Worm (Caenorhabditis elegans) whole organism, late embryonic: ENCODE results near the gene B0454.6.

Experiments used
- K09A11.1 ChIP-seq: sonication (generic microtip); optimal IDR thresholded peaks from 2 replicates; lab custom pipeline; 2017; ENCODE audit warnings: antibody characterized with exemption, mild to moderate bottlenecking, missing genetic modification characterization, missing compliant biosample characterization; ENCODE audit not compliant: insufficient read depth
- T23F11.4 ChIP-seq: fragments of 200-800 bp; sonication (Bioruptor generic); optimal IDR thresholded peaks from 2 replicates; lab custom pipeline; 2018; ENCODE audit warnings: mild to moderate bottlenecking, missing genetic modification characterization, missing compliant biosample characterization
- Y22D7AL.16 ChIP-seq: sonication (generic microtip); optimal IDR thresholded peaks from 2 replicates; lab custom pipeline; 2016; ENCODE audit warnings: missing genetic modification characterization, missing compliant biosample characterization
- ahr-1 ChIP-seq: sonication (generic microtip); optimal IDR thresholded peaks from 2 replicates; lab custom pipeline; 2016; ENCODE audit warnings: missing genetic modification characterization, missing compliant biosample characterization
- ceh-14 ChIP-seq: sonication (generic microtip); optimal IDR thresholded peaks from 2 replicates; lab custom pipeline; 2016; ENCODE audit warnings: missing genotype, missing genetic modification characterization, missing compliant biosample characterization
- ceh-19 ChIP-seq: fragments of 200-800 bp; sonication (Bioruptor generic); optimal IDR thresholded peaks from 2 replicates; lab custom pipeline; 2018; ENCODE audit warnings: mild to moderate bottlenecking, missing genetic modification characterization, missing compliant biosample characterization
- ceh-2 ChIP-seq: sonication (generic microtip); optimal IDR thresholded peaks from 2 replicates; lab custom pipeline; 2016; ENCODE audit warnings: missing genotype, missing genetic modification characterization, missing compliant biosample characterization
- ceh-34 ChIP-seq: sonication (generic microtip); optimal IDR thresholded peaks from 2 replicates; lab custom pipeline; 2016; ENCODE audit warnings: mild to moderate bottlenecking, missing genetic modification characterization, missing compliant biosample characterization
- ceh-48 ChIP-seq: sonication (generic microtip); optimal IDR thresholded peaks from 2 replicates; lab custom pipeline; 2016; ENCODE audit warnings: missing genetic modification characterization, inconsistent platforms, missing compliant biosample characterization
- ceh-6 ChIP-seq: fragments of 200-800 bp; sonication (Bioruptor generic); optimal IDR thresholded peaks from 2 replicates; lab custom pipeline; 2018; ENCODE audit warnings: mild to moderate bottlenecking, missing genetic modification characterization, missing compliant biosample characterization
- ceh-9 ChIP-seq: sonication (generic microtip); optimal IDR thresholded peaks from 2 replicates; lab custom pipeline; 2016; ENCODE audit warnings: mild to moderate bottlenecking, missing genetic modification characterization, inconsistent platforms, missing compliant biosample characterization
- che-1 ChIP-seq: sonication (generic microtip); optimal IDR thresholded peaks from 2 replicates; lab custom pipeline; 2016; ENCODE audit warnings: mild to moderate bottlenecking, missing genetic modification characterization, missing compliant biosample characterization
- dmd-4 ChIP-seq: sonication (generic microtip); optimal IDR thresholded peaks from 2 replicates; lab custom pipeline; 2016; ENCODE audit warnings: borderline replicate concordance, missing genetic modification characterization, missing compliant biosample characterization
- elt-2 ChIP-seq: sonication (generic microtip); optimal IDR thresholded peaks from 2 replicates; lab custom pipeline; 2016; ENCODE audit warnings: missing genetic modification reagents, missing genetic modification characterization, missing compliant biosample characterization
- ets-4 ChIP-seq: sonication (generic microtip); optimal IDR thresholded peaks from 2 replicates; lab custom pipeline; 2016; ENCODE audit warnings: missing genetic modification characterization, missing compliant biosample characterization
- fkh-10 ChIP-seq: fragments of 150-350 bp; optimal IDR thresholded peaks from 2 replicates; lab custom pipeline; 2014; ENCODE audit warnings: missing biosample characterization, missing genetic modification reagents, missing genetic modification characterization
- hlh-13 ChIP-seq: fragments of 200-800 bp; sonication (Bioruptor generic); optimal IDR thresholded peaks from 2 replicates; lab custom pipeline; 2018; ENCODE audit warnings: mild to moderate bottlenecking, missing genetic modification characterization, missing compliant biosample characterization
- hlh-30 ChIP-seq: sonication (generic microtip); optimal IDR thresholded peaks from 2 replicates; lab custom pipeline; 2017; ENCODE audit warnings: antibody characterized with exemption, missing genetic modification characterization, missing compliant biosample characterization; ENCODE audit not compliant: insufficient read depth
- hlh-8 ChIP-seq: sonication (generic microtip); optimal IDR thresholded peaks from 2 replicates; lab custom pipeline; 2016; ENCODE audit warnings: missing genotype, missing genetic modification characterization, missing compliant biosample characterization
- lim-6 ChIP-seq: sonication (generic microtip); optimal IDR thresholded peaks from 2 replicates; lab custom pipeline; 2016; ENCODE audit warnings: missing genetic modification characterization, missing compliant biosample characterization
- mec-3 ChIP-seq: sonication (generic microtip); optimal IDR thresholded peaks from 2 replicates; lab custom pipeline; 2016; ENCODE audit warnings: borderline replicate concordance, missing genetic modification characterization, missing compliant biosample characterization
- nfya-1 ChIP-seq: sonication (generic microtip); optimal IDR thresholded peaks from 2 replicates; lab custom pipeline; 2017; ENCODE audit warnings: missing genetic modification characterization, mild to moderate bottlenecking, missing compliant biosample characterization, antibody characterized with exemption, moderate library complexity
- nhr-11 ChIP-seq: fragments of 150-350 bp; optimal IDR thresholded peaks from 2 replicates; lab custom pipeline; 2014; ENCODE audit warnings: missing biosample characterization, missing genetic modification characterization
- npax-4 ChIP-seq: sonication (generic microtip); optimal IDR thresholded peaks from 2 replicates; lab custom pipeline; 2016; ENCODE audit warnings: missing genetic modification characterization, missing compliant biosample characterization
- odd-2 ChIP-seq: sonication (generic microtip); optimal IDR thresholded peaks from 2 replicates; lab custom pipeline; 2017; ENCODE audit warnings: antibody characterized with exemption, mild to moderate bottlenecking, missing genetic modification characterization, missing compliant biosample characterization
- pat-9 ChIP-seq: fragments of 200-800 bp; sonication (Bioruptor generic); optimal IDR thresholded peaks from 2 replicates; lab custom pipeline; 2018; ENCODE audit warnings: mild to moderate bottlenecking, missing genetic modification characterization, moderate library complexity, missing compliant biosample characterization
- pha-2 ChIP-seq: sonication (generic microtip); optimal IDR thresholded peaks from 2 replicates; lab custom pipeline; 2017; ENCODE audit warnings: mild to moderate bottlenecking, missing genetic modification characterization, missing compliant biosample characterization
- pha-4 ChIP-seq: fragments of 150-350 bp; optimal IDR thresholded peaks from 2 replicates; lab custom pipeline; 2018; ENCODE audit warnings: missing biosample characterization, missing genetic modification reagents, missing genetic modification characterization
- ref-2 ChIP-seq: sonication (generic microtip); optimal IDR thresholded peaks from 2 replicates; lab custom pipeline; 2016; ENCODE audit warnings: missing genetic modification characterization, missing compliant biosample characterization
- sox-2 ChIP-seq: fragments of 200-800 bp; sonication (Bioruptor generic); IDR thresholded peaks from 2 replicates; pipeline ENCODE4 v1.3.6; 2022; ENCODE audit warnings: missing genetic modification reagents, missing genetic modification characterization, missing compliant biosample characterization
- sox-4 ChIP-seq: sonication (generic microtip); optimal IDR thresholded peaks from 2 replicates; lab custom pipeline; 2017; ENCODE audit warnings: mild to moderate bottlenecking, missing genetic modification characterization, inconsistent platforms, missing compliant biosample characterization
- syd-9 ChIP-seq: sonication (generic microtip); optimal IDR thresholded peaks from 2 replicates; lab custom pipeline; 2016; ENCODE audit warnings: mild to moderate bottlenecking, missing genetic modification characterization, moderate library complexity, missing compliant biosample characterization
- tbx-7 ChIP-seq: sonication (generic microtip); optimal IDR thresholded peaks from 2 replicates; lab custom pipeline; 2016; ENCODE audit warnings: missing genotype, missing genetic modification characterization, missing compliant biosample characterization
- ttx-3 ChIP-seq: sonication (generic microtip); optimal IDR thresholded peaks from 2 replicates; lab custom pipeline; 2016; ENCODE audit warnings: missing genetic modification reagents, missing genetic modification characterization, missing compliant biosample characterization
- unc-3 ChIP-seq, 2 experiments: fragments of 200-800 bp in 1 of 2; sonication (Bioruptor generic) in 1 of 2; sonication (generic microtip) in 1 of 2; conservative IDR thresholded peaks in 1 of 2; optimal IDR thresholded peaks in 1 of 2; 2 replicates each; pipeline versions ENCODE4 v1.3.6 to Lab custom; 2016 to 2022; ENCODE audit warnings: missing compliant biosample characterization in 2 of 2, missing genetic modification characterization in 2 of 2, missing genetic modification reagents in 1 of 2
- unc-42 ChIP-seq: sonication (generic microtip); optimal IDR thresholded peaks from 2 replicates; lab custom pipeline; 2016; ENCODE audit warnings: missing genotype, missing genetic modification characterization, missing compliant biosample characterization
- unc-55 ChIP-seq: sonication (generic microtip); optimal IDR thresholded peaks from 2 replicates; lab custom pipeline; 2017; ENCODE audit warnings: missing biosample characterization, missing genetic modification reagents, missing genetic modification characterization
- unc-86 ChIP-seq: sonication (generic microtip); optimal IDR thresholded peaks from 2 replicates; lab custom pipeline; 2016; ENCODE audit warnings: missing genetic modification characterization, missing compliant biosample characterization
- zip-5 ChIP-seq: sonication (generic microtip); optimal IDR thresholded peaks from 2 replicates; lab custom pipeline; 2016; ENCODE audit warnings: missing genetic modification characterization, missing compliant biosample characterization

Gene B0454.6

DNA sequence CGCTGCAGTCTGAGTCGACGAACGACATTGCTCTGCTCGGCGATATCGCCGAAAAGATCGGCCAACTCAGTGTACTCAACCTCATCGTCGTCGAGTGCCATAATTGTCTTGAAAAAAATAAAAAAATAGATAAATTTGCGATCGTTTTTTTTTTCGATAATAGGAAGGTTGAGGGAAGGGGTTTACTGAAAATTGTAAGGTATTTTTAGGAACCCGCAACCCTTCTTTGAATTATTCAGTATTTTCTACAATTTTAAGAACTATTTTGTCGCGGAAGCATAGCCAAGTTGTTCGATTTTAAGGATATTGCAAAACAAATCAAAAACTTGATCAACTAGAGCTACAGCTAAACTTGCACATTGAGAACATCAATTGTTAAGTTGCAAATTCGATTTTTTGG lies 20.4 kb upstream of the B0454.6 start, which contains the start of gene C41H7.9:
Gene C41H7.9 (minus strand): TSS at position 101 of the 400 bp plus-strand sequence.
- TF ChIP-seq hlh-30 (tag; lab: Kevin White, UChicago) (no peak), K09A11.1 (tag; lab: Kevin White, UChicago) (no peak), dmd-4 (no peak), sox-2 (GFP tag; lab: Robert Waterston, UW) (no peak), pha-2 (no peak), ceh-2 (tag; lab: Kevin White, UChicago) (no peak), pha-4 (no peak), unc-42 (no peak), unc-86 (no peak), T23F11.4 (no peak), sox-4 (tag; lab: Kevin White, UChicago) (no peak), che-1 (tag; lab: Kevin White, UChicago) (no peak), ceh-14 (tag; lab: Kevin White, UChicago) (no peak), hlh-13 (GFP tag; lab: Kevin White, UChicago) (no peak), ceh-34 (tag; lab: Kevin White, UChicago) (no peak), mec-3 (no peak), unc-55 (no peak), hlh-8 (tag; lab: Kevin White, UChicago) (no peak)

DNA sequence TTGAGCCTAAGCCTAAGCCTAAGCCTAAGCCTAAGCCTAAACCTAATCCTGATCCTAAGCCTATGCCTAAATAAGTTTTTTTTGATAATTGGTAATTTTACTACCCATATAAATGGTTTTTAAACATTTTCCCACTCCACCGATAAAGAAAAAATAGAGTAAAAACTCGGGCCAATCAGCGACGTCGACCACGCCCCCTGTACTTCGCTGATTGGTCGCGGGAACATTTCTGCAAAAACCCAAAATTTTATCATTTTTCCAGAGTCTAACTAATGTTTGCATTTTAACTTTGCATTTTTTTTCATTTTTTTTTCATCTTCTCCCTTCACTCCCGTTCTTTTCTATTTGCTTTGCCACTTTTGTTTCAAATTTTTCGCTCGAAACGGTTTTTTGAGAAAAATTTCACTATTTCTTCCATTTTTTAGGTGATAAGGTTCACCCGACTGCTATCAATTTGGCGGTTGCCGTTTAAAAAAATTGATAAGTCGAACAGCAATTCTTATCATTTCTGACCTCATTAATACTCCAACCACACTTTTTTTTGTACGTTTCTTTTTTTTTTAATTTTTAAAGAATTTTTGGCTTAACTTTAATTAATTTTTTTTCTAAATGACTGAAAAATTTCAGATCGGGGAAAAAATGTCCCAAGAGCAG lies 18.3 kb upstream of the B0454.6 start, which contains the start of gene C41H7.2:
Gene C41H7.2 (plus strand): TSS at position 622 of the 654 bp plus-strand sequence.
- TF ChIP-seq ttx-3 (tag; lab: Kevin White, UChicago) (no peak), elt-2 (tag; lab: Kevin White, UChicago) (peak; percentile 90), lim-6 (tag; lab: Kevin White, UChicago) (no peak), ets-4 (no peak), ceh-48 (tag; lab: Kevin White, UChicago) (no peak), sox-2 (GFP tag; lab: Robert Waterston, UW) (no peak), pat-9 (no peak), unc-55 (no peak), nhr-11 (tag; lab: Kevin White, UChicago) (no peak), K09A11.1 (tag; lab: Kevin White, UChicago) (no peak), ahr-1 (tag; lab: Kevin White, UChicago) (no peak), tbx-7 (tag; lab: Kevin White, UChicago) (no peak), syd-9 (tag; lab: Kevin White, UChicago) (no peak), nfya-1 (peak; percentile 86)

DNA sequence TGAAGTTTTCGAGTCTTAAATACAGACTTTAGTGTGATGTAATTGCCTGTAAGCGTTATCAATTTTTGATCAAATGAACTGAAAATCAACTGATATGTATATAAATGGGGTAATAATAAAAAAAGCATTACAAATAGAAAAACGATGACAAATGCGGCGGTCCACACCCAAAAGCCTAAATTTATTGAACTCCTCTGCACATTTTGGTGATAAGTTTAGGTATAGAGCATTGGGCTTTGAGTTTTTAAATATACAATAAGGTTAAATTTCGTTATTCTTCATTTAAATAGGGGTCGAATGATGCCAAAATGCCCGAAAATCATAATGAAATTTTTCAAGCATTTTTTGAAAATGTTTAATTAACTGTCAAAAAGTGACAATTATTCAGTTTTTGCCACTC lies 12.8 kb upstream of the B0454.6 start, which contains the start of gene clec-3:
Gene clec-3 (minus strand): TSS at position 101 of the 400 bp plus-strand sequence.
- no peak for TF ChIP-seq sox-4 (tag; lab: Kevin White, UChicago)
- TF ChIP-seq odd-2 (tag; lab: Kevin White, UChicago) = no peak
- TF ChIP-seq pha-2 = no peak
- no peak for TF ChIP-seq ceh-6
- no peak for TF ChIP-seq che-1 (tag; lab: Kevin White, UChicago)
- TF ChIP-seq tbx-7 (tag; lab: Kevin White, UChicago) = no peak
- TF ChIP-seq ceh-48 (tag; lab: Kevin White, UChicago) = no peak
- TF ChIP-seq unc-3 (GFP tag; conservative IDR thresholded peaks at IDR 0.05; lab: Robert Waterston, UW) = no peak
- no peak for TF ChIP-seq unc-3 (tag; optimal IDR thresholded peaks at IDR 0.05; lab: Kevin White, UChicago)
- TF ChIP-seq ceh-19 (GFP tag; lab: Kevin White, UChicago) = no peak
- TF ChIP-seq zip-5 (tag; lab: Kevin White, UChicago) = no peak
- TF ChIP-seq nhr-11 (tag; lab: Kevin White, UChicago) = no peak
- TF ChIP-seq ref-2 = no peak
- TF ChIP-seq Y22D7AL.16 = no peak
- no peak for TF ChIP-seq hlh-30 (tag; lab: Kevin White, UChicago)
- no peak for TF ChIP-seq ceh-9
- TF ChIP-seq ceh-34 (tag; lab: Kevin White, UChicago) = no peak
- no peak for TF ChIP-seq syd-9 (tag; lab: Kevin White, UChicago)
- no peak for TF ChIP-seq lim-6 (tag; lab: Kevin White, UChicago)
- TF ChIP-seq fkh-10 (GFP tag; lab: Kevin White, UChicago) = no peak
- no peak for TF ChIP-seq npax-4 (tag; lab: Kevin White, UChicago)
